Worm (Caenorhabditis elegans) whole organism, early embryonic: Measurements from ENCODE around the gene ZC443.7.

Source experiments
- B0310.2 ChIP-seq: sonication (generic microtip); optimal IDR thresholded peaks from 2 replicates; lab custom pipeline; 2016; ENCODE audit warnings: mild to moderate bottlenecking, missing genetic modification characterization, missing compliant biosample characterization
- F13C5.2 ChIP-seq: sonication (generic microtip); optimal IDR thresholded peaks from 2 replicates; lab custom pipeline; 2017; ENCODE audit warnings: mild to moderate bottlenecking, missing genetic modification characterization, inconsistent platforms, missing compliant biosample characterization
- aly-1 ChIP-seq: sonication (generic microtip); optimal IDR thresholded peaks from 2 replicates; lab custom pipeline; 2016; ENCODE audit warnings: missing genetic modification characterization, missing compliant biosample characterization
- ama-1 ChIP-seq: fragments of 150-350 bp; optimal IDR thresholded peaks from 2 replicates; lab custom pipeline; 2014
- ceh-13 ChIP-seq: fragments of 200-800 bp; sonication (Bioruptor generic); optimal IDR thresholded peaks from 2 replicates; lab custom pipeline; 2018; ENCODE audit warnings: mild to moderate bottlenecking, missing genetic modification characterization, missing compliant biosample characterization
- ceh-36 ChIP-seq: sonication (generic microtip); optimal IDR thresholded peaks from 2 replicates; lab custom pipeline; 2016; ENCODE audit warnings: missing genetic modification characterization, inconsistent platforms, missing compliant biosample characterization
- ets-7 ChIP-seq: sonication (generic microtip); optimal IDR thresholded peaks from 2 replicates; lab custom pipeline; 2016; ENCODE audit warnings: missing genotype, missing genetic modification characterization, missing compliant biosample characterization
- flt-1 ChIP-seq: fragments of 200-800 bp; sonication (Bioruptor generic); IDR thresholded peaks from 2 replicates; pipeline ENCODE4 v1.3.6; 2022; ENCODE audit warnings: missing genetic modification characterization, missing compliant biosample characterization
- hmbx-1 ChIP-seq: sonication (generic microtip); optimal IDR thresholded peaks from 2 replicates; lab custom pipeline; 2016; ENCODE audit warnings: mild to moderate bottlenecking, missing genetic modification characterization, missing compliant biosample characterization
- hmg-4 ChIP-seq: fragments of 200-800 bp; sonication (Bioruptor generic); optimal IDR thresholded peaks from 2 replicates; lab custom pipeline; 2018; ENCODE audit warnings: mild to moderate bottlenecking, missing genetic modification characterization, missing compliant biosample characterization
- hnd-1 ChIP-seq: sonication (generic microtip); optimal IDR thresholded peaks from 2 replicates; lab custom pipeline; 2016; ENCODE audit warnings: missing genetic modification characterization, missing compliant biosample characterization
- pes-1 ChIP-seq: fragments of 200-800 bp; sonication (Bioruptor generic); IDR thresholded peaks from 2 replicates; pipeline ENCODE4 v1.3.6; 2022; ENCODE audit warnings: missing genetic modification reagents, missing genetic modification characterization, missing compliant biosample characterization
- scrt-1 ChIP-seq: fragments of 200-800 bp; sonication (Bioruptor generic); IDR thresholded peaks from 2 replicates; pipeline ENCODE4 v1.3.6; 2022; ENCODE audit warnings: missing genetic modification characterization, missing compliant biosample characterization
- sea-1 ChIP-seq: fragments of 200-800 bp; sonication (Bioruptor generic); conservative IDR thresholded peaks from 2 replicates; pipeline ENCODE4 v1.3.6; 2022; ENCODE audit warnings: missing genetic modification characterization, missing compliant biosample characterization
- tbx-11 ChIP-seq: fragments of 200-800 bp; sonication (Bioruptor generic); IDR thresholded peaks from 2 replicates; pipeline ENCODE4 v1.3.6; 2022; ENCODE audit warnings: missing genetic modification characterization, missing compliant biosample characterization
- tbx-37 ChIP-seq: fragments of 200-800 bp; sonication (Bioruptor generic); conservative IDR thresholded peaks from 2 replicates; pipeline ENCODE4 v1.3.6; 2022; ENCODE audit warnings: missing genetic modification reagents, missing genetic modification characterization, missing compliant biosample characterization
- tra-4 ChIP-seq: sonication (generic microtip); optimal IDR thresholded peaks from 2 replicates; lab custom pipeline; 2017; ENCODE audit warnings: missing genetic modification characterization, missing compliant biosample characterization

The ZC443.7 gene

ce11 chrV:12852355-12852754, 46.1 kb downstream of the ZC443.7 start:
- TF ChIP-seq tra-4 (tag; lab: Kevin White, UChicago), result no peak
- TF ChIP-seq sea-1 (GFP tag; lab: Robert Waterston, UW), result no peak
- no peak for TF ChIP-seq tbx-11 (GFP tag; lab: Robert Waterston, UW)
- TF ChIP-seq ceh-36, result no peak

DNA sequence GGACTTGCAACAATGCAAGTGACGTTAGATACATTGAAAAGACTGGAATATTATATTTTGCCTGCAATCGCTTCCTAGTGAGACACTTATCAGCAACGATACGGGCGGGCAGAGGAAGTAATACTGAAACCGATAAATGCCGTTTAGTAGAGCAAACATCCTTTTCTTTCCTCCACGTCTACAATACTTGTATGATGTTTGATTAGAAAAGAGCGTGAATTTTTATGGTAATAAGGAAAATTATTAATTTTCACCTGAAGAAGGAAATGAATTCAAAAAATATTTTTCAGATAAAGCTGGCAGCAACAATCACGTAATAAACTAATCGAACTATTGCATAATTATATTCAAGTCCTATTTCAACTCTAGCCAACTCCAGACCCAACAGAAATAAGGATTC, 48.5 kb downstream of the ZC443.7 start, which contains the start of gene C44H9.7:
TSS of gene C44H9.7 (minus strand) at position 101 of the 400 bp plus-strand sequence.
- no peak for TF ChIP-seq tra-4 (tag; lab: Kevin White, UChicago)
- TF ChIP-seq hnd-1, result no peak
- TF ChIP-seq aly-1, result no peak
- no peak for TF ChIP-seq ets-7
- no peak for TF ChIP-seq tbx-37
- no peak for TF ChIP-seq sea-1 (GFP tag; lab: Robert Waterston, UW)
- TF ChIP-seq ceh-36, result no peak
- no peak for TF ChIP-seq hmg-4 (GFP tag; lab: Kevin White, UChicago)
- TF ChIP-seq tbx-11 (GFP tag; lab: Robert Waterston, UW), result no peak
- no peak for TF ChIP-seq B0310.2 (tag; lab: Kevin White, UChicago)
- TF ChIP-seq F13C5.2 (tag; lab: Kevin White, UChicago), result no peak
- no peak for TF ChIP-seq scrt-1 (GFP tag; lab: Robert Waterston, UW)
- no peak for TF ChIP-seq ama-1
- no peak for TF ChIP-seq flt-1 (GFP tag; lab: Robert Waterston, UW)
- TF ChIP-seq ceh-13 (GFP tag; lab: Kevin White, UChicago), result no peak
- no peak for TF ChIP-seq pes-1
- TF ChIP-seq hmbx-1 (tag; lab: Kevin White, UChicago), result no peak
